Worm (Caenorhabditis elegans): Measurements from ENCODE around the gene zmp-6.

zmp-6 gene

ce11 chrIII:7198838-7199237, 48.8 kb downstream of the zmp-6 start, which contains the start of gene pfd-5 (continued):
- TF ChIP-seq nfya-2 (GFP tag; IDR thresholded peaks at IDR 0.05) = no peak
- TF ChIP-seq ZK185.1 (tag; optimal IDR thresholded peaks at IDR 0.05; ENCODE audit: poor library complexity, severe bottlenecking) = peak; percentile 55
- peak; percentile 60 for TF ChIP-seq rcor-1 (GFP tag; IDR thresholded peaks at IDR 0.05)
- TF ChIP-seq F10E7.11 (tag; optimal IDR thresholded peaks at IDR 0.05) = no peak
- peak; percentile 63 for TF ChIP-seq F33H1.4 (GFP tag; IDR thresholded peaks at IDR 0.05)
- no peak for TF ChIP-seq hmg-1.2 (GFP tag; IDR thresholded peaks at IDR 0.05)
- 0 out of 2 replicates have a peak, but pooled peaks have one; percentile 46 for TF ChIP-seq hsf-1 (GFP tag; IDR thresholded peaks at IDR 0.05)
- peak; percentile 70 for TF ChIP-seq dpl-1 (GFP tag; optimal IDR thresholded peaks at IDR 0.05)
- peak; percentile 39 for TF ChIP-seq D2030.7 (GFP tag; IDR thresholded peaks at IDR 0.05)
- no peak for TF ChIP-seq nhr-179 (tag; optimal IDR thresholded peaks at IDR 0.05)

ce11 chrIII:7197973-7198372, 49.7 kb downstream of the zmp-6 start, which contains the start of gene exos-9:
TSS of gene exos-9 (minus strand) at chrIII:7198073.
- TF ChIP-seq snpc-4 (GFP tag; optimal IDR thresholded peaks at IDR 0.05) (no peak), snpc-4 (tag; optimal IDR thresholded peaks at IDR 0.05) (peak in 1 of 4 experiments; percentile 19), lin-54 (GFP tag; optimal IDR thresholded peaks at IDR 0.05) (peak; percentile 2), aptf-2 (GFP tag; conservative IDR thresholded peaks at IDR 0.05) (no peak)
